Worm (Caenorhabditis elegans) whole organism, L2 larva: Measurements from ENCODE around the gene C25A6.1.

ENCODE experiments used
- C34F6.9 ChIP-seq: fragments of 150-350 bp; optimal IDR thresholded peaks from 2 replicates; lab custom pipeline; 2014; ENCODE audit warnings: missing biosample characterization, missing genetic modification characterization
- F13H6.1 ChIP-seq: sonication (generic microtip); optimal IDR thresholded peaks from 2 replicates; lab custom pipeline; 2016; ENCODE audit warnings: missing genetic modification characterization, missing compliant biosample characterization
- Y55F3AM.14 ChIP-seq: fragments of 200-800 bp; sonication (Bioruptor generic); optimal IDR thresholded peaks from 2 replicates; lab custom pipeline; 2018; ENCODE audit warnings: mild to moderate bottlenecking, missing genetic modification characterization, missing compliant biosample characterization
- alr-1 ChIP-seq: fragments of 150-350 bp; optimal IDR thresholded peaks from 2 replicates; lab custom pipeline; 2014; ENCODE audit warnings: missing biosample characterization, missing genetic modification characterization
- aly-2 ChIP-seq: fragments of 150-350 bp; optimal IDR thresholded peaks from 2 replicates; lab custom pipeline; 2014; ENCODE audit warnings: missing biosample characterization, missing genetic modification characterization
- ama-1 ChIP-seq: fragments of 150-350 bp; optimal IDR thresholded peaks from 2 replicates; lab custom pipeline; 2018; ENCODE audit warnings: inconsistent platforms
- blmp-1 ChIP-seq: sonication (generic microtip); optimal IDR thresholded peaks from 2 replicates; lab custom pipeline; 2017; ENCODE audit warnings: missing genetic modification characterization, mild to moderate bottlenecking, missing compliant biosample characterization, antibody characterized with exemption, moderate library complexity; ENCODE audit not compliant: insufficient read depth
- ceh-16 ChIP-seq: fragments of 150-350 bp; optimal IDR thresholded peaks from 2 replicates; lab custom pipeline; 2014; ENCODE audit warnings: missing biosample characterization, missing genetic modification characterization
- ceh-82 ChIP-seq: fragments of 150-350 bp; optimal IDR thresholded peaks from 2 replicates; lab custom pipeline; 2014; ENCODE audit warnings: missing biosample characterization, missing genetic modification characterization
- elt-3 ChIP-seq: sonication (generic microtip); optimal IDR thresholded peaks from 2 replicates; lab custom pipeline; 2017; ENCODE audit warnings: missing biosample characterization, missing genetic modification characterization
- gmeb-1 ChIP-seq: fragments of 150-350 bp; optimal IDR thresholded peaks from 2 replicates; lab custom pipeline; 2014; ENCODE audit warnings: missing biosample characterization, missing genetic modification characterization
- lin-11 ChIP-seq: fragments of 150-350 bp; sonication (generic microtip); optimal IDR thresholded peaks from 2 replicates; lab custom pipeline; 2014; ENCODE audit warnings: missing biosample characterization, missing genetic modification characterization, inconsistent platforms, mixed read lengths
- lin-13 ChIP-seq: fragments of 150-350 bp; optimal IDR thresholded peaks from 2 replicates; lab custom pipeline; 2014; ENCODE audit warnings: missing biosample characterization, missing genetic modification reagents, missing genetic modification characterization
- lin-39 ChIP-seq: fragments of 150-350 bp; optimal IDR thresholded peaks from 2 replicates; lab custom pipeline; 2014; ENCODE audit warnings: missing biosample characterization, missing genetic modification reagents, missing genetic modification characterization
- mab-5 ChIP-seq: fragments of 150-350 bp; optimal IDR thresholded peaks from 2 replicates; lab custom pipeline; 2014; ENCODE audit warnings: missing biosample characterization, missing genetic modification characterization
- mbf-1 ChIP-seq: sonication (generic microtip); optimal IDR thresholded peaks from 2 replicates; lab custom pipeline; 2017; ENCODE audit warnings: missing biosample characterization, missing genetic modification characterization
- mdl-1 ChIP-seq, 2 experiments: fragments of 150-350 bp in 1 of 2; sonication (generic microtip) in 1 of 2; optimal IDR thresholded peaks; 2 replicates each; lab custom pipeline; 2017; ENCODE audit warnings: missing biosample characterization in 2 of 2, missing genetic modification characterization in 2 of 2
- nhr-10 ChIP-seq: sonication (generic microtip); optimal IDR thresholded peaks from 2 replicates; lab custom pipeline; 2017; ENCODE audit warnings: missing biosample characterization, missing genetic modification characterization
- nhr-11 ChIP-seq: fragments of 150-350 bp; optimal IDR thresholded peaks from 2 replicates; lab custom pipeline; 2014; ENCODE audit warnings: missing biosample characterization, missing genetic modification characterization
- nhr-12 ChIP-seq: fragments of 150-350 bp; optimal IDR thresholded peaks from 2 replicates; lab custom pipeline; 2014; ENCODE audit warnings: missing biosample characterization, missing genetic modification characterization
- nhr-237 ChIP-seq: fragments of 150-350 bp; optimal IDR thresholded peaks from 2 replicates; lab custom pipeline; 2014; ENCODE audit warnings: missing biosample characterization, missing genetic modification characterization
- nhr-25 ChIP-seq: fragments of 150-350 bp; sonication (generic microtip); optimal IDR thresholded peaks from 3 replicates; lab custom pipeline; 2014; ENCODE audit warnings: missing biosample characterization, missing genetic modification characterization
- nhr-77 ChIP-seq: fragments of 150-350 bp; optimal IDR thresholded peaks from 2 replicates; lab custom pipeline; 2014; ENCODE audit warnings: missing biosample characterization, missing genetic modification characterization
- sem-4 ChIP-seq: fragments of 150-350 bp; optimal IDR thresholded peaks from 2 replicates; lab custom pipeline; 2014; ENCODE audit warnings: missing biosample characterization, missing genetic modification reagents, missing genetic modification characterization
- sma-3 ChIP-seq: sonication (generic microtip); optimal IDR thresholded peaks from 2 replicates; lab custom pipeline; 2016; ENCODE audit warnings: missing genetic modification reagents, missing genetic modification characterization, missing compliant biosample characterization
- sma-9 ChIP-seq, 2 experiments: fragments of 150-350 bp in 1 of 2; sonication (generic microtip) in 1 of 2; optimal IDR thresholded peaks; 2 replicates each; lab custom pipeline; 2014 to 2016; ENCODE audit warnings: missing genetic modification characterization in 2 of 2, mild to moderate bottlenecking in 1 of 2, missing biosample characterization in 1 of 2, missing compliant biosample characterization in 1 of 2, missing genetic modification reagents in 1 of 2, moderate library complexity in 1 of 2
- snpc-4 ChIP-seq: fragments of 150-350 bp; optimal IDR thresholded peaks from 2 replicates; lab custom pipeline; 2014; ENCODE audit warnings: missing biosample characterization, missing genetic modification characterization
- unc-39 ChIP-seq: fragments of 150-350 bp; optimal IDR thresholded peaks from 2 replicates; lab custom pipeline; 2014; ENCODE audit warnings: missing biosample characterization, missing genetic modification characterization
- unc-55 ChIP-seq: fragments of 150-350 bp; sonication (generic microtip); optimal IDR thresholded peaks from 3 replicates; lab custom pipeline; 2014; ENCODE audit warnings: missing biosample characterization, missing genetic modification reagents, missing genetic modification characterization
- zag-1 ChIP-seq: fragments of 150-350 bp; optimal IDR thresholded peaks from 2 replicates; lab custom pipeline; 2014; ENCODE audit warnings: missing biosample characterization, missing genetic modification characterization
- ztf-1 ChIP-seq: fragments of 200-800 bp; sonication (Bioruptor generic); conservative IDR thresholded peaks from 2 replicates; pipeline ENCODE4 v1.3.6; 2022; ENCODE audit warnings: missing genetic modification characterization, missing compliant biosample characterization
- ztf-11 ChIP-seq: sonication (generic microtip); optimal IDR thresholded peaks from 2 replicates; lab custom pipeline; 2017; ENCODE audit warnings: missing biosample characterization, missing genetic modification characterization
- ztf-4 ChIP-seq: fragments of 150-350 bp; optimal IDR thresholded peaks from 2 replicates; lab custom pipeline; 2014; ENCODE audit warnings: missing biosample characterization, missing genetic modification characterization

Gene C25A6.1

DNA sequence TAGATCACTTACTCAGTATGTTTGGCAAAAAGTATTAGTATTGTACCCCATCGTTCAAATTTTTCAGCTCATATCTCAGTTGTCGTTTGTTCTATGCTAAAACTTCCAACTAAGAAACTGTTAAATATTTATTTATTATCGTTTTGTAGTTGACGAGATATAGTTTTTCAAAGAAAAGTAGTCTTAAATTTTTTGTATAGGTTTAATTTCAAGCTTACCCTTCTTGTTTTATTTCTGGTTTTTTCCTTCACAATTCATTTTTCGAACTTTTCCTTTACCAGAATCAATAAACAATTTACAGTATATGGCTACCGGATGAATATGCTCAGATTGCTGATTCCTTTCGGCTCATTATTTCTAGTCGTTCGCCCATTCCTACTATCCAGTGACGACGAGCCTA, 37.5 kb downstream of the C25A6.1 start, which contains the start of gene F08F3.1:
TSS of gene F08F3.1 (plus strand) at position 301 of the 400 bp plus-strand sequence.
- TF ChIP-seq lin-13 (GFP tag; lab: Kevin White, UChicago) (no peak), mdl-1 (tag; optimal IDR thresholded peaks at IDR 0.05; lab: Kevin White, UChicago) (no peak), gmeb-1 (tag; lab: Kevin White, UChicago) (no peak), C34F6.9 (tag; lab: Kevin White, UChicago) (no peak), snpc-4 (tag; lab: Kevin White, UChicago) (no peak), ztf-1 (no peak), F13H6.1 (tag; lab: Kevin White, UChicago) (no peak), nhr-11 (no peak), ama-1 (lab: Kevin White, UChicago) (no peak), sma-9 (GFP tag; optimal IDR thresholded peaks at IDR 0.05; lab: Kevin White, UChicago) (no peak), sma-9 (tag; optimal IDR thresholded peaks at IDR 0.05; lab: Kevin White, UChicago) (no peak), nhr-237 (tag; lab: Kevin White, UChicago) (no peak), alr-1 (tag; lab: Kevin White, UChicago) (no peak), elt-3 (tag; lab: Kevin White, UChicago) (no peak), ceh-16 (tag; lab: Kevin White, UChicago) (no peak), unc-55 (no peak), nhr-77 (tag; lab: Kevin White, UChicago) (no peak), nhr-12 (tag; lab: Kevin White, UChicago) (no peak), ztf-4 (no peak), blmp-1 (no peak)

DNA sequence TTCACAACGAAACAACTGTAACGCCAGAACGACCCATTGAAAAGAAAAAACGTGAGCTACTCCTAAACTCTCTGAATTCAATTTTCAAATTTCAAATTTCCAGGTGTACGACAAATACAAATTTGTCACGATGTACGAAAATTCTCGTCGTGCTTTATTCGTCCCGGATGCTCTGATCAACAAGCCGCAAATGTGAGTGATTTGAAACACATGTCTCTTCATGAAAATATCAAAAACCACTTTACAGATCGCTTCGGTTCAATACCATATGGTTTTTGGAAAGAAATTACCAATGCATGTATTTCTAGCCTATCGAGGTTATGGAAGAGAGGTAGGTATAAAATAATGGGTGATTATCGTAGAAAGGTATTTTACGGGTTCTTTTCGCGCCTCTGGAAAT, 38.7 kb downstream of the C25A6.1 start:
- TF ChIP-seq Y55F3AM.14 (GFP tag; lab: Kevin White, UChicago) (no peak), ztf-1 (no peak), aly-2 (tag; lab: Kevin White, UChicago) (no peak), sem-4 (tag; lab: Kevin White, UChicago) (no peak), unc-55 (no peak), mab-5 (tag; lab: Kevin White, UChicago) (no peak), ama-1 (lab: Kevin White, UChicago) (no peak), lin-11 (tag; lab: Kevin White, UChicago) (no peak), F13H6.1 (tag; lab: Kevin White, UChicago) (no peak), nhr-237 (tag; lab: Kevin White, UChicago) (no peak), nhr-25 (tag; lab: Kevin White, UChicago) (no peak), lin-39 (tag; lab: Kevin White, UChicago) (no peak), nhr-10 (tag; lab: Kevin White, UChicago) (no peak), ceh-82 (tag; lab: Kevin White, UChicago) (no peak), nhr-12 (tag; lab: Kevin White, UChicago) (no peak)

DNA sequence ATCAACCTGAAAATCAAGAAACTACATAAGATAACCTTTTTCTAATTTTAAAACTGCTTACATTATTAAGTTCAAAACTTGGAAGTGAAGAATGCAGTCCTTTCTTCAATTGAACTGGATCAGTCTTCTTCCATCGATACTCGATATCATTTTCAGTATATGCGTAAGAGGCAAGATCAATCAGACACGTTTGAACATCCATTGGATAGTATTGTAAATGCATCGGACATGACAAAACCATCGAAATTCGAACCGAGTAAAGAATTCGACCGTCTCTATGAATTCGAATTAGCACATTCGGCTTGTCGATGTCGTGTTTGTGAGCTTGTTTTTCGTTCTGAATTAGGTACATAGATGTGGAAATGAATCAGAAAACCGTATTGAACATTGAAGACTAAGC, 42.4 kb downstream of the C25A6.1 start:
- no peak for TF ChIP-seq nhr-10 (tag; lab: Kevin White, UChicago)
- no peak for TF ChIP-seq aly-2 (tag; lab: Kevin White, UChicago)
- no peak for TF ChIP-seq zag-1 (tag; lab: Kevin White, UChicago)
- TF ChIP-seq snpc-4 (tag; lab: Kevin White, UChicago) = no peak
- no peak for TF ChIP-seq sma-3 (GFP tag; lab: Kevin White, UChicago)
- TF ChIP-seq mbf-1 = no peak
- TF ChIP-seq lin-39 (tag; lab: Kevin White, UChicago) = no peak
- TF ChIP-seq ceh-16 (tag; lab: Kevin White, UChicago) = no peak
- TF ChIP-seq unc-39 (tag; lab: Kevin White, UChicago) = no peak
- TF ChIP-seq blmp-1 = no peak
- no peak for TF ChIP-seq ztf-1
- no peak for TF ChIP-seq elt-3 (tag; lab: Kevin White, UChicago)
- TF ChIP-seq C34F6.9 (tag; lab: Kevin White, UChicago) = no peak
- TF ChIP-seq ztf-11 (tag; lab: Kevin White, UChicago) = no peak
- TF ChIP-seq nhr-25 (tag; lab: Kevin White, UChicago) = no peak
- TF ChIP-seq, all 48 proteins: peak for 0

DNA sequence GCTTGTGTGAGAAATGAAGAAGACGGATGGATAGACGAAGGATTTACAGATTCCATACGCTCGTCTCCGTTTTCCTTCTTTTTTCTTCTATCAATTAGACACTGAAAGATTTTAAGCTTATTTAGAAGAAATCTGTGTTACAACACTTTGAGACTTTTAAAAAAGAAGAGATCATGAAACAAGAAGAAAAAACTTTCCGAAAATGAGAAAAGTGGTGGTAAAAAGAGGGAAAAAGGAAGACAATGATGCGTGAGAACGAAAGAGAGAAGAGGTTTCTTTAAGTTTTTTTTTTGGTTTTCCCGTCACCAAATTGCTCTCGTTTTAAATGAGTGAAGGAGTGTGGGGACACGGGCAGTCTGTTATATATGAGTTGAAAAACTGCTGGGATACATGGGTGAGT, 45.3 kb downstream of the C25A6.1 start, which contains the start of gene glc-3:
TSS of gene glc-3 (minus strand) at position 101 of the 400 bp plus-strand sequence.
- TF ChIP-seq ztf-1 = no peak
- TF ChIP-seq nhr-12 (tag; lab: Kevin White, UChicago) = no peak
- no peak for TF ChIP-seq sma-9 (GFP tag; optimal IDR thresholded peaks at IDR 0.05; lab: Kevin White, UChicago)
- TF ChIP-seq sma-9 (tag; optimal IDR thresholded peaks at IDR 0.05; lab: Kevin White, UChicago) = no peak
- no peak for TF ChIP-seq aly-2 (tag; lab: Kevin White, UChicago)
- no peak for TF ChIP-seq ceh-82 (tag; lab: Kevin White, UChicago)
- TF ChIP-seq sem-4 (tag; lab: Kevin White, UChicago) = no peak
